Fruit fly (Drosophila melanogaster): Measurements from ENCODE around the gene CG45080.

DNA sequence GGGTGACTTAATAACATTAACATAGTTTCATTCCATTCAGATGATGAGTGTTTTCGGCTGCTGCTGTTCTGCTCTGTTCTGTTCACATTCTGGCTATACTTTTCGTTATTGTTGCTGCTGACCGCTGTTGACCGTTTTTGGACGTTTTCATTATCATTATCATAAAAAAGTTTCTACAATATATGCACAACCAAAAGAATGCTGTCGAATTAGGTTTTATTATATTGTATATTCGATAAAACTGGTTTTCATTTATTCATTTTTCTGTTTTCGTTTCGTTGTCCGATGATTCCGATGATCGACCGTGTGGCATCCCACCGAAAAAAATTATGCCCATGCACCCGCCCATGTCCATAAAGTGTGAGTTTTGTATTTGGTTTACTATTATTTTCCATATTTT is 14.0 kb upstream of the CG45080 start:
- TF ChIP-seq CG8319 (GFP tag; optimal IDR thresholded peaks at IDR 0.05) (no peak), fkh (GFP tag; optimal IDR thresholded peaks at IDR 0.05) (no peak), salr (GFP tag; optimal IDR thresholded peaks at IDR 0.05) (no peak), CG10631 (GFP tag; optimal IDR thresholded peaks at IDR 0.05) (no peak)

All from whole organism, prepupa.